Worm (Caenorhabditis elegans) whole organism, late embryonic: ENCODE data around the gene acp-7.

ENCODE experiments used
- C38D4.7 ChIP-seq: fragments of 200-800 bp; sonication (Bioruptor generic); optimal IDR thresholded peaks from 2 replicates; lab custom pipeline; 2018; ENCODE audit warnings: mild to moderate bottlenecking, missing genetic modification characterization, moderate library complexity, missing compliant biosample characterization
- K09A11.1 ChIP-seq: sonication (generic microtip); optimal IDR thresholded peaks from 2 replicates; lab custom pipeline; 2017; ENCODE audit warnings: antibody characterized with exemption, mild to moderate bottlenecking, missing genetic modification characterization, missing compliant biosample characterization; ENCODE audit not compliant: insufficient read depth
- T23F11.4 ChIP-seq: fragments of 200-800 bp; sonication (Bioruptor generic); optimal IDR thresholded peaks from 2 replicates; lab custom pipeline; 2018; ENCODE audit warnings: mild to moderate bottlenecking, missing genetic modification characterization, missing compliant biosample characterization
- ahr-1 ChIP-seq: sonication (generic microtip); optimal IDR thresholded peaks from 2 replicates; lab custom pipeline; 2016; ENCODE audit warnings: missing genetic modification characterization, missing compliant biosample characterization
- ama-1 ChIP-seq: fragments of 150-350 bp; optimal IDR thresholded peaks from 2 replicates; lab custom pipeline; 2014
- ceh-14 ChIP-seq: sonication (generic microtip); optimal IDR thresholded peaks from 2 replicates; lab custom pipeline; 2016; ENCODE audit warnings: missing genotype, missing genetic modification characterization, missing compliant biosample characterization
- ceh-18 ChIP-seq: sonication (generic microtip); optimal IDR thresholded peaks from 2 replicates; lab custom pipeline; 2016; ENCODE audit warnings: missing genetic modification characterization, missing compliant biosample characterization
- ceh-19 ChIP-seq: fragments of 200-800 bp; sonication (Bioruptor generic); optimal IDR thresholded peaks from 2 replicates; lab custom pipeline; 2018; ENCODE audit warnings: mild to moderate bottlenecking, missing genetic modification characterization, missing compliant biosample characterization
- ceh-30 ChIP-seq: fragments of 150-350 bp; optimal IDR thresholded peaks from 2 replicates; lab custom pipeline; 2014; ENCODE audit warnings: missing biosample characterization, missing genetic modification characterization
- ceh-34 ChIP-seq: sonication (generic microtip); optimal IDR thresholded peaks from 2 replicates; lab custom pipeline; 2016; ENCODE audit warnings: mild to moderate bottlenecking, missing genetic modification characterization, missing compliant biosample characterization
- ceh-45 ChIP-seq: fragments of 200-800 bp; sonication (Bioruptor generic); IDR thresholded peaks from 2 replicates; pipeline ENCODE4 v1.3.6; 2022; ENCODE audit warnings: missing genetic modification reagents, missing genetic modification characterization, missing compliant biosample characterization
- ceh-6 ChIP-seq: fragments of 200-800 bp; sonication (Bioruptor generic); optimal IDR thresholded peaks from 2 replicates; lab custom pipeline; 2018; ENCODE audit warnings: mild to moderate bottlenecking, missing genetic modification characterization, missing compliant biosample characterization
- dve-1 ChIP-seq: sonication (generic microtip); optimal IDR thresholded peaks from 2 replicates; lab custom pipeline; 2017; ENCODE audit warnings: antibody characterized with exemption, mild to moderate bottlenecking, missing genetic modification characterization, missing compliant biosample characterization
- elt-4 ChIP-seq: sonication (generic microtip); optimal IDR thresholded peaks from 2 replicates; lab custom pipeline; 2016; ENCODE audit warnings: missing genetic modification characterization, missing compliant biosample characterization
- ets-4 ChIP-seq: sonication (generic microtip); optimal IDR thresholded peaks from 2 replicates; lab custom pipeline; 2016; ENCODE audit warnings: missing genetic modification characterization, missing compliant biosample characterization
- eyg-1 ChIP-seq: sonication (generic microtip); optimal IDR thresholded peaks from 2 replicates; lab custom pipeline; 2016; ENCODE audit warnings: missing genotype, missing genetic modification characterization, missing compliant biosample characterization
- fax-1 ChIP-seq: sonication (generic microtip); optimal IDR thresholded peaks from 2 replicates; lab custom pipeline; 2016; ENCODE audit warnings: missing genotype, missing genetic modification characterization, missing compliant biosample characterization
- fkh-10 ChIP-seq: fragments of 150-350 bp; optimal IDR thresholded peaks from 2 replicates; lab custom pipeline; 2014; ENCODE audit warnings: missing biosample characterization, missing genetic modification reagents, missing genetic modification characterization
- hlh-13 ChIP-seq: fragments of 200-800 bp; sonication (Bioruptor generic); optimal IDR thresholded peaks from 2 replicates; lab custom pipeline; 2018; ENCODE audit warnings: mild to moderate bottlenecking, missing genetic modification characterization, missing compliant biosample characterization
- hlh-15 ChIP-seq: sonication (generic microtip); optimal IDR thresholded peaks from 2 replicates; lab custom pipeline; 2016; ENCODE audit warnings: missing genetic modification characterization, missing compliant biosample characterization
- lin-11 ChIP-seq: fragments of 200-800 bp; sonication (Bioruptor generic); optimal IDR thresholded peaks from 2 replicates; lab custom pipeline; 2018; ENCODE audit warnings: mild to moderate bottlenecking, missing genetic modification characterization, missing compliant biosample characterization
- madf-2 ChIP-seq: sonication (generic microtip); optimal IDR thresholded peaks from 2 replicates; lab custom pipeline; 2017; ENCODE audit warnings: missing genetic modification characterization, missing compliant biosample characterization
- mec-3 ChIP-seq: sonication (generic microtip); optimal IDR thresholded peaks from 2 replicates; lab custom pipeline; 2016; ENCODE audit warnings: borderline replicate concordance, missing genetic modification characterization, missing compliant biosample characterization
- nfya-1 ChIP-seq: sonication (generic microtip); optimal IDR thresholded peaks from 2 replicates; lab custom pipeline; 2017; ENCODE audit warnings: missing genetic modification characterization, mild to moderate bottlenecking, missing compliant biosample characterization, antibody characterized with exemption, moderate library complexity
- nhr-232 ChIP-seq: sonication (generic microtip); optimal IDR thresholded peaks from 2 replicates; lab custom pipeline; 2016; ENCODE audit warnings: missing genetic modification characterization, missing compliant biosample characterization
- pax-1 ChIP-seq: fragments of 150-350 bp; optimal IDR thresholded peaks from 2 replicates; lab custom pipeline; 2014; ENCODE audit warnings: missing biosample characterization, missing genetic modification characterization
- pqm-1 ChIP-seq: sonication (generic microtip); optimal IDR thresholded peaks from 2 replicates; lab custom pipeline; 2016; ENCODE audit warnings: missing genetic modification characterization, missing compliant biosample characterization
- pros-1 ChIP-seq: fragments of 150-350 bp; optimal IDR thresholded peaks from 2 replicates; lab custom pipeline; 2014; ENCODE audit warnings: missing biosample characterization, missing genetic modification reagents, missing genetic modification characterization
- ref-2 ChIP-seq: sonication (generic microtip); optimal IDR thresholded peaks from 2 replicates; lab custom pipeline; 2016; ENCODE audit warnings: missing genetic modification characterization, missing compliant biosample characterization
- syd-9 ChIP-seq: sonication (generic microtip); optimal IDR thresholded peaks from 2 replicates; lab custom pipeline; 2016; ENCODE audit warnings: mild to moderate bottlenecking, missing genetic modification characterization, moderate library complexity, missing compliant biosample characterization
- tbx-2 ChIP-seq: sonication (generic microtip); optimal IDR thresholded peaks from 2 replicates; lab custom pipeline; 2016; ENCODE audit warnings: missing genetic modification characterization, missing compliant biosample characterization
- tbx-7 ChIP-seq: sonication (generic microtip); optimal IDR thresholded peaks from 2 replicates; lab custom pipeline; 2016; ENCODE audit warnings: missing genotype, missing genetic modification characterization, missing compliant biosample characterization
- ttx-3 ChIP-seq: sonication (generic microtip); optimal IDR thresholded peaks from 2 replicates; lab custom pipeline; 2016; ENCODE audit warnings: missing genetic modification reagents, missing genetic modification characterization, missing compliant biosample characterization
- unc-3 ChIP-seq, 2 experiments: fragments of 200-800 bp in 1 of 2; sonication (Bioruptor generic) in 1 of 2; sonication (generic microtip) in 1 of 2; conservative IDR thresholded peaks in 1 of 2; optimal IDR thresholded peaks in 1 of 2; 2 replicates each; pipeline versions ENCODE4 v1.3.6 to Lab custom; 2016 to 2022; ENCODE audit warnings: missing compliant biosample characterization in 2 of 2, missing genetic modification characterization in 2 of 2, missing genetic modification reagents in 1 of 2
- unc-42 ChIP-seq: sonication (generic microtip); optimal IDR thresholded peaks from 2 replicates; lab custom pipeline; 2016; ENCODE audit warnings: missing genotype, missing genetic modification characterization, missing compliant biosample characterization
- unc-55 ChIP-seq: sonication (generic microtip); optimal IDR thresholded peaks from 2 replicates; lab custom pipeline; 2017; ENCODE audit warnings: missing biosample characterization, missing genetic modification reagents, missing genetic modification characterization
- unc-86 ChIP-seq: sonication (generic microtip); optimal IDR thresholded peaks from 2 replicates; lab custom pipeline; 2016; ENCODE audit warnings: missing genetic modification characterization, missing compliant biosample characterization

acp-7 gene

DNA sequence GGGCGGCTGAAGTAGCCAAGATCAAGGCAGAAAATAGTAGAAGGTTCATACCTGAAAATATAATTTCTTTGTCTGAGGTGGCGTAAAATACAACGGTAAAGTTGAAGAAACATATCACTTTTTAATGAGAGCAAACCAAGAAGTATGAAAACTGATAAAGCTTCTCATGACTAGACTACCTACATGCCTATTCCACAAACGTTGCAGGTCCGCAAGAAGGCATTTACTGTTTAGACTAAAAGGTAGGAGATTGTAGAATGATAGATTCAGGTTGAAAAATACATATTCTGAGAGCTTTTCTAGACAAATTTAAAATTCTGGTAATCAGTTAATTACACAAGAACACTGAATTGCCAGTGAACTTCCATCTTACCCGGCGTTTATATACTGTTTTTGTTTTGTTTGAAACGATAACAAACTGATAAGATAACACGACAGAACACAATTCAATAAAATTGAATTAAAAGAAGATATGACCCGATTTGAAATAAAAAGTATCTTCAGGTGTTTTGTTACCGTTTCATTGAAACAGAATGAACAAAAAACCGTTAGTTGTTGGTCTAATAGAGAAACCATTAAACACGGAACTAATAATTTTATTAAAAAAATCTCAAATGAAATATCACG lies 5.3 kb downstream of the acp-7 start, which contains the start of gene acp-6:
acp-6 (minus strand) TSS at position 51 of the 627 bp plus-strand sequence.
- no peak for TF ChIP-seq ref-2 (tag; lab: Kevin White, UChicago)
- no peak for TF ChIP-seq ets-4 (tag; lab: Kevin White, UChicago)
- no peak for TF ChIP-seq ceh-34 (tag; lab: Kevin White, UChicago)
- no peak for TF ChIP-seq ceh-6 (GFP tag; lab: Kevin White, UChicago)
- TF ChIP-seq ceh-14 (tag; lab: Kevin White, UChicago), result no peak
- no peak for TF ChIP-seq pros-1 (tag; lab: Kevin White, UChicago)
- TF ChIP-seq ceh-19 (GFP tag; lab: Kevin White, UChicago), result no peak
- TF ChIP-seq pqm-1, result no peak
- no peak for TF ChIP-seq pax-1
- no peak for TF ChIP-seq ceh-45 (GFP tag; lab: Robert Waterston, UW)
- no peak for TF ChIP-seq K09A11.1 (tag; lab: Kevin White, UChicago)
- TF ChIP-seq unc-86 (tag; lab: Kevin White, UChicago), result no peak
- TF ChIP-seq ceh-18 (tag; lab: Kevin White, UChicago), result no peak
- TF ChIP-seq ceh-30 (tag; lab: Kevin White, UChicago), result no peak
- no peak for TF ChIP-seq unc-3 (GFP tag; conservative IDR thresholded peaks at IDR 0.05; lab: Robert Waterston, UW)
- no peak for TF ChIP-seq unc-3 (tag; optimal IDR thresholded peaks at IDR 0.05; lab: Kevin White, UChicago)

ce11 chrIV:6421183-6421635 lies 10.3 kb downstream of the acp-7 start, which contains the start of gene puf-11:
Gene puf-11 (plus strand): TSS chrIV:6421585.
- TF ChIP-seq dve-1 (tag; lab: Kevin White, UChicago) (no peak), unc-42 (no peak), K09A11.1 (tag; lab: Kevin White, UChicago) (no peak), T23F11.4 (GFP tag; lab: Kevin White, UChicago) (no peak), ama-1 (no peak), ets-4 (tag; lab: Kevin White, UChicago) (no peak), nfya-1 (tag; lab: Kevin White, UChicago) (no peak), hlh-15 (tag; lab: Kevin White, UChicago) (no peak), ceh-18 (tag; lab: Kevin White, UChicago) (no peak), ahr-1 (tag; lab: Kevin White, UChicago) (no peak), mec-3 (tag; lab: Kevin White, UChicago) (no peak), ceh-6 (GFP tag; lab: Kevin White, UChicago) (no peak), fkh-10 (no peak), hlh-13 (GFP tag; lab: Kevin White, UChicago) (no peak)

ce11 chrIV:6419031-6419582 lies 12.4 kb downstream of the acp-7 start, which contains the start of the genes Y73B6BL.23 and htp-2:
Gene Y73B6BL.23 (minus strand): TSS chrIV:6419081.
Gene htp-2 (plus strand): TSS chrIV:6419522.
- TF ChIP-seq hlh-13 (GFP tag; lab: Kevin White, UChicago) (no peak), fkh-10 (no peak), unc-55 (GFP tag; lab: Kevin White, UChicago) (no peak), ttx-3 (tag; lab: Kevin White, UChicago) (no peak), madf-2 (tag; lab: Kevin White, UChicago) (no peak), pros-1 (tag; lab: Kevin White, UChicago) (no peak), C38D4.7 (no peak), tbx-2 (tag; lab: Kevin White, UChicago) (no peak), nhr-232 (tag; lab: Kevin White, UChicago) (no peak), elt-4 (tag; lab: Kevin White, UChicago) (no peak), hlh-15 (tag; lab: Kevin White, UChicago) (no peak), lin-11 (tag; lab: Kevin White, UChicago) (no peak), syd-9 (no peak), unc-86 (tag; lab: Kevin White, UChicago) (no peak), eyg-1 (no peak), K09A11.1 (tag; lab: Kevin White, UChicago) (no peak), tbx-7 (no peak), fax-1 (no peak)
